Fruit fly (Drosophila melanogaster): ENCODE measurements around the gene RpL30.

Gene RpL30

DNA sequence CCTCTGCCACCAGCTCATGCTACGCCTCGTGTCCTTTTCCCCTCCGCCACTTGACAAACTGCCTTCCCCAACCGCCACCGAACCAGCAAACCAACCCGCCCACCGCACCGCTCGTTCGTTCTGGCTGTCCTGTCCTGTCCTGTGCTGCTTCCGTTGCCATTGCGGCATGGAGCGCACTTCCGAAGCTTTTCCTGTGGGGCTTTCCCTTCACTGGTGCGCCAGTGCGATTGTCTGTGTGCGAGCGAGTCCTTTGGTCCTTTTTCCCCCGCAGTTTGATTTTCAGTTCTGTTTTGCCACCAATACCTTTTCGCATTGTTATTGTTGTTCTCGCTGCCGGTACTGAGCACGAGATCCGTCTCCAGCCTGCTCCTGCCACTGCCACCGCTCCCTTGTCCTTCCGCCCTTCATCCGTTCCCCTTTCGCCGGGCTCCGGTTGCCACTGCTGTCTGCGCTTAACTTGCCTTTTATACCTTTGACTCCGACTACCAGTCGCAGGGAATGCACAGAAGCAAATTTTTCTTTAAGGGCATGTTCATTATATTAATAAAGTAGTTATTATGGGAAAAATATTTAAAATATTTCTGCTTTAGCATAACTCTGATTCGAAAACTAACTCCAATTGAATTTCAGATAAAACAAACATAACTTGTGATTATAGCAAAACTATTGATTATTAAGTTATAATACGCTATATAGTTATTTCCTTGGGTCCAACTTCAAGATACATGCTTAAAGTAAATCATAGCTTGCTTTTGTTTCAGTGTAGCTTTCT, 15.1 kb upstream of the RpL30 start (continued):
- TF ChIP-seq CG7839 (tag; optimal IDR thresholded peaks at IDR 0.05) (peak; percentile 82), CG12744 (GFP tag; optimal IDR thresholded peaks at IDR 0.05) (no peak), CG4730 (GFP tag; IDR thresholded peaks at IDR 0.05) (no peak), schlank (tag; optimal IDR thresholded peaks at IDR 0.05) (peak; percentile 21), CG2129 (GFP tag; IDR thresholded peaks at IDR 0.05; ENCODE audit: partially characterized antibody) (no peak), dan (GFP tag; IDR thresholded peaks at IDR 0.05) (no peak), CG12155 (GFP tag; optimal IDR thresholded peaks at IDR 0.05) (peak; percentile 32), Atf3 (GFP tag; optimal IDR thresholded peaks at IDR 0.05) (no peak), sug (tag; optimal IDR thresholded peaks at IDR 0.05) (peak; percentile 67), CG17186 (GFP tag; optimal IDR thresholded peaks at IDR 0.05) (no peak), ase (GFP tag; IDR thresholded peaks at IDR 0.05) (no peak), CG33557 (GFP tag; optimal IDR thresholded peaks at IDR 0.05) (no peak), sisA (GFP tag; IDR thresholded peaks at IDR 0.05) (peak; percentile 62), gsb (GFP tag; IDR thresholded peaks at IDR 0.05) (no peak), CG12236 (GFP tag; optimal IDR thresholded peaks at IDR 0.05) (no peak), Rx (GFP tag; IDR thresholded peaks at IDR 0.05) (no peak), CG11085 (GFP tag; IDR thresholded peaks at IDR 0.05) (no peak), stwl (tag; optimal IDR thresholded peaks at IDR 0.05) (no peak), CG9437 (GFP tag; optimal IDR thresholded peaks at IDR 0.05) (peak; percentile 62), abd-A (tag; optimal IDR thresholded peaks at IDR 0.05) (peak; percentile 90), nom (GFP tag; optimal IDR thresholded peaks at IDR 0.05) (peak; percentile 41), sens-2 (GFP tag; IDR thresholded peaks at IDR 0.05) (no peak), CG1529 (GFP tag; optimal IDR thresholded peaks at IDR 0.05) (peak; percentile 30), CG6791 (GFP tag; IDR thresholded peaks at IDR 0.05; ENCODE audit: partially characterized antibody) (no peak), Poxn (GFP tag; IDR thresholded peaks at IDR 0.05) (no peak), nerfin-2 (GFP tag; IDR thresholded peaks at IDR 0.05; ENCODE audit: partially characterized antibody) (no peak), CG11696 (GFP tag; IDR thresholded peaks at IDR 0.05) (no peak), Atf6 (GFP tag; IDR thresholded peaks at IDR 0.05) (peak; percentile 70), lmd (GFP tag; IDR thresholded peaks at IDR 0.05) (peak; percentile 55), CG15514 (GFP tag; optimal IDR thresholded peaks at IDR 0.05) (peak; percentile 53), CG1233 (GFP tag; optimal IDR thresholded peaks at IDR 0.05) (peak; percentile 64), CG13123 (GFP tag; optimal IDR thresholded peaks at IDR 0.05) (no peak), cato (GFP tag; optimal IDR thresholded peaks at IDR 0.05; ENCODE audit: borderline replicate concordance) (no peak), CG1602 (GFP tag; optimal IDR thresholded peaks at IDR 0.05) (no peak), Nf-YA (GFP tag; IDR thresholded peaks at IDR 0.05) (no peak), unc-4 (GFP tag; IDR thresholded peaks at IDR 0.05; ENCODE audit: partially characterized antibody) (0 out of 2 replicates have a peak, but pooled peaks have one; percentile 29), CG15269 (tag; optimal IDR thresholded peaks at IDR 0.05) (peak; percentile 84), repo (GFP tag; optimal IDR thresholded peaks at IDR 0.05) (no peak), CG4404 (GFP tag; IDR thresholded peaks at IDR 0.05) (no peak; the same call in 1 of the 2 replicates), CG32532 (GFP tag; IDR thresholded peaks at IDR 0.05) (peak; percentile 31; the same call in 1 of the 2 replicates), CG2712 (tag; optimal IDR thresholded peaks at IDR 0.05) (peak; percentile 78), crol (GFP tag; IDR thresholded peaks at IDR 0.05) (peak; percentile 90), CG5245 (GFP tag; optimal IDR thresholded peaks at IDR 0.05) (no peak), h (optimal IDR thresholded peaks at IDR 0.05) (no peak), Max (GFP tag; optimal IDR thresholded peaks at IDR 0.05) (peak; percentile 21), CG17612 (GFP tag; IDR thresholded peaks at IDR 0.05) (no peak), ranshi (GFP tag; IDR thresholded peaks at IDR 0.05) (0 out of 2 replicates have a peak, but pooled peaks have one; percentile 6), insv (GFP tag; optimal IDR thresholded peaks at IDR 0.05) (peak in 1 of 2 experiments; percentile 5), fu2 (GFP tag; optimal IDR thresholded peaks at IDR 0.05) (no peak), Hr78 (GFP tag; optimal IDR thresholded peaks at IDR 0.05) (peak in 1 of 2 experiments; percentile 21)

Measured in whole organism, embryonic.